Fruit fly (Drosophila melanogaster) whole organism, embryonic: ENCODE data around the gene Patr-1.

Experiments
- Ada2b ChIP-seq: fragments of 200-800 bp; sonication (Bioruptor generic); IDR thresholded peaks from 2 replicates; pipeline ENCODE4 v1.3.6; 2022; ENCODE audit warnings: missing biosample characterization, missing genetic modification characterization
- Antp ChIP-seq: fragments of 200-800 bp; sonication (Bioruptor generic); optimal IDR thresholded peaks from 3 replicates; lab custom pipeline; 2016; ENCODE audit warnings: missing biosample characterization, missing genetic modification characterization
- CG10462 ChIP-seq: fragments of 200-800 bp; sonication (Bioruptor generic); optimal IDR thresholded peaks from 2 replicates; lab custom pipeline; 2016; ENCODE audit warnings: missing biosample characterization, missing genetic modification characterization
- CG11093 ChIP-seq: fragments of 200-800 bp; sonication (Bioruptor generic); IDR thresholded peaks from 3 replicates; pipeline ENCODE4 v1.3.6; 2022; ENCODE audit warnings: missing biosample characterization, missing genetic modification characterization
- CG14710 ChIP-seq: fragments of 200-800 bp; sonication (Bioruptor generic); optimal IDR thresholded peaks from 3 replicates; lab custom pipeline; 2019; ENCODE audit warnings: missing biosample characterization, mild to moderate bottlenecking, missing genetic modification characterization, moderate library complexity
- CG14965 ChIP-seq: fragments of 200-800 bp; sonication (Bioruptor generic); optimal IDR thresholded peaks from 2 replicates; lab custom pipeline; 2016; ENCODE audit warnings: missing biosample characterization, missing genetic modification characterization, borderline replicate concordance
- CG1647 ChIP-seq: fragments of 200-800 bp; sonication (Bioruptor generic); optimal IDR thresholded peaks from 3 replicates; lab custom pipeline; 2016; ENCODE audit warnings: missing biosample characterization, missing genetic modification characterization
- CG16779 ChIP-seq: fragments of 200-800 bp; sonication (Bioruptor generic); IDR thresholded peaks from 2 replicates; pipeline ENCODE4 v1.3.6; 2022; ENCODE audit warnings: missing biosample characterization, missing genetic modification characterization
- CG1792 ChIP-seq: fragments of 200-800 bp; sonication (Bioruptor generic); optimal IDR thresholded peaks from 2 replicates; lab custom pipeline; 2016; ENCODE audit warnings: missing biosample characterization, missing genetic modification characterization
- CG2116 ChIP-seq: fragments of 200-800 bp; sonication (Bioruptor generic); optimal IDR thresholded peaks from 3 replicates; lab custom pipeline; 2018; ENCODE audit warnings: missing biosample characterization, mild to moderate bottlenecking, missing genetic modification characterization
- CG31365 ChIP-seq: fragments of 200-800 bp; sonication (Bioruptor generic); optimal IDR thresholded peaks from 2 replicates; lab custom pipeline; 2018; ENCODE audit warnings: missing biosample characterization, mild to moderate bottlenecking, missing genetic modification characterization
- CG32772 ChIP-seq: fragments of 200-800 bp; sonication (Bioruptor generic); IDR thresholded peaks from 2 replicates; pipeline ENCODE4 v1.3.6; 2022; ENCODE audit warnings: missing biosample characterization, missing genetic modification characterization
- CG4404 ChIP-seq: fragments of 200-800 bp; sonication (Bioruptor generic); IDR thresholded peaks from 2 replicates; pipeline ENCODE4 v1.3.6; 2022; ENCODE audit warnings: missing biosample characterization, missing genetic modification characterization
- CG7987 ChIP-seq: fragments of 200-800 bp; sonication (Bioruptor generic); optimal IDR thresholded peaks from 2 replicates; lab custom pipeline; 2018; ENCODE audit warnings: missing biosample characterization, mild to moderate bottlenecking, missing genetic modification characterization, moderate library complexity
- CG9215 ChIP-seq: fragments of 200-800 bp; sonication (Bioruptor generic); IDR thresholded peaks from 2 replicates; pipeline ENCODE4 v1.3.6; 2022; ENCODE audit warnings: missing biosample characterization, missing genetic modification characterization
- Camta ChIP-seq: fragments of 200-800 bp; sonication (Bioruptor generic); optimal IDR thresholded peaks from 2 replicates; lab custom pipeline; 2016; ENCODE audit warnings: missing biosample characterization, missing genetic modification characterization
- CkIIα-i1 ChIP-seq: fragments of 200-800 bp; sonication (Bioruptor generic); IDR thresholded peaks from 2 replicates; pipeline ENCODE4 v1.3.6; 2022; ENCODE audit warnings: missing biosample characterization, missing genetic modification characterization
- CrebB ChIP-seq: fragments of 200-800 bp; sonication (Bioruptor generic); optimal IDR thresholded peaks from 3 replicates; lab custom pipeline; 2018; ENCODE audit warnings: missing biosample characterization, mild to moderate bottlenecking, missing genetic modification characterization
- GATAe ChIP-seq: fragments of 200-800 bp; sonication (Bioruptor generic); conservative IDR thresholded peaks from 2 replicates; pipeline ENCODE4 v1.3.6; 2022; ENCODE audit warnings: missing biosample characterization, missing genetic modification characterization
- Hr3 ChIP-seq: fragments of 200-800 bp; sonication (Bioruptor generic); optimal IDR thresholded peaks from 3 replicates; lab custom pipeline; 2016; ENCODE audit warnings: missing biosample characterization, missing genetic modification characterization
- MBD-R2 ChIP-seq: fragments of 200-800 bp; sonication (Bioruptor generic); IDR thresholded peaks from 2 replicates; pipeline ENCODE4 v1.3.6; 2022; ENCODE audit warnings: missing biosample characterization, missing genetic modification characterization
- Meics ChIP-seq: fragments of 200-800 bp; sonication (Bioruptor generic); optimal IDR thresholded peaks from 2 replicates; lab custom pipeline; 2017; ENCODE audit warnings: missing biosample characterization, mild to moderate bottlenecking, missing genetic modification characterization
- Myb ChIP-seq: fragments of 200-800 bp; sonication (Bioruptor generic); optimal IDR thresholded peaks from 2 replicates; lab custom pipeline; 2016; ENCODE audit warnings: missing biosample characterization, missing genetic modification characterization
- Nf-YB ChIP-seq: fragments of 200-800 bp; sonication (Bioruptor generic); optimal IDR thresholded peaks from 3 replicates; lab custom pipeline; 2019; ENCODE audit warnings: missing biosample characterization, mild to moderate bottlenecking, missing genetic modification characterization, moderate library complexity
- Rfx ChIP-seq: fragments of 200-800 bp; sonication (Bioruptor generic); IDR thresholded peaks from 2 replicates; pipeline ENCODE4 v1.3.6; 2022; ENCODE audit warnings: missing biosample characterization, missing genetic modification characterization
- Stat92E ChIP-seq, 3 experiments: fragments of >200 bp in 2 of 3; fragments of 200-800 bp in 1 of 3; sonication (Bioruptor generic) in 1 of 3; optimal IDR thresholded peaks; 2 replicates each; lab custom pipeline; 2017 to 2019; ENCODE audit warnings: missing biosample characterization in 3 of 3, missing genetic modification characterization in 3 of 3, mild to moderate bottlenecking in 1 of 3, moderate library complexity in 1 of 3
- Taf1 ChIP-seq: fragments of 200-800 bp; sonication (Bioruptor generic); IDR thresholded peaks from 2 replicates; pipeline ENCODE4 v1.3.6; 2022; ENCODE audit warnings: missing biosample characterization, missing genetic modification characterization
- ato ChIP-seq: fragments of 200-800 bp; sonication (Bioruptor generic); IDR thresholded peaks from 2 replicates; pipeline ENCODE4 v1.3.6; 2022; ENCODE audit warnings: missing biosample characterization, missing genetic modification characterization; ENCODE audit not compliant: partially characterized antibody
- fd64A ChIP-seq: fragments of 200-800 bp; sonication (Bioruptor generic); optimal IDR thresholded peaks from 3 replicates; lab custom pipeline; 2018; ENCODE audit warnings: missing biosample characterization, mild to moderate bottlenecking, missing genetic modification characterization
- gcm ChIP-seq: fragments of 200-800 bp; sonication (Bioruptor generic); optimal IDR thresholded peaks from 2 replicates; lab custom pipeline; 2019; ENCODE audit warnings: missing biosample characterization, mild to moderate bottlenecking, missing genetic modification characterization, moderate library complexity
- her ChIP-seq: fragments of 200-800 bp; sonication (Bioruptor generic); optimal IDR thresholded peaks from 2 replicates; lab custom pipeline; 2016; ENCODE audit warnings: missing biosample characterization, missing genetic modification characterization
- insv ChIP-seq, 2 experiments: fragments of 200-800 bp; sonication (Bioruptor generic); optimal IDR thresholded peaks; 3 replicates each; lab custom pipeline; 2016 to 2018; ENCODE audit warnings: missing biosample characterization in 2 of 2, missing genetic modification characterization in 2 of 2
- knrl ChIP-seq: fragments of 200-800 bp; sonication (Bioruptor generic); IDR thresholded peaks from 3 replicates; pipeline ENCODE4 v1.3.6; 2022; ENCODE audit warnings: missing biosample characterization, missing genetic modification characterization; ENCODE audit not compliant: partially characterized antibody
- luna ChIP-seq: fragments of 200-800 bp; sonication (Bioruptor generic); optimal IDR thresholded peaks from 2 replicates; lab custom pipeline; 2016; ENCODE audit warnings: missing biosample characterization, missing genetic modification characterization
- maf-S ChIP-seq: fragments of 200-800 bp; sonication (Bioruptor generic); optimal IDR thresholded peaks from 2 replicates; lab custom pipeline; 2016; ENCODE audit warnings: missing biosample characterization, missing genetic modification characterization
- mirr ChIP-seq: fragments of 200-800 bp; sonication (Bioruptor generic); optimal IDR thresholded peaks from 3 replicates; lab custom pipeline; 2018; ENCODE audit warnings: missing biosample characterization, mild to moderate bottlenecking, missing genetic modification characterization
- mld ChIP-seq: fragments of 200-800 bp; sonication (Bioruptor generic); IDR thresholded peaks from 3 replicates; pipeline ENCODE4 v1.3.6; 2022; ENCODE audit warnings: missing biosample characterization, missing genetic modification characterization; ENCODE audit not compliant: partially characterized antibody
- onecut ChIP-seq: fragments of 200-800 bp; sonication (Bioruptor generic); IDR thresholded peaks from 2 replicates; pipeline ENCODE4 v1.3.6; 2022; ENCODE audit warnings: missing biosample characterization, missing genetic modification characterization
- pros ChIP-seq: fragments of 200-800 bp; sonication (Bioruptor generic); optimal IDR thresholded peaks from 3 replicates; lab custom pipeline; 2019; ENCODE audit warnings: missing biosample characterization, mild to moderate bottlenecking, missing genetic modification characterization, moderate library complexity
- sd ChIP-seq: fragments of 200-800 bp; sonication (Bioruptor generic); optimal IDR thresholded peaks from 3 replicates; lab custom pipeline; 2018; ENCODE audit warnings: missing biosample characterization, mild to moderate bottlenecking, missing genetic modification characterization, moderate library complexity
- sim ChIP-seq: fragments of 200-800 bp; sonication (Bioruptor generic); IDR thresholded peaks from 2 replicates; pipeline ENCODE4 v1.3.6; 2022; ENCODE audit warnings: missing biosample characterization, missing genetic modification characterization
- sima ChIP-seq: fragments of 200-800 bp; sonication (Bioruptor generic); optimal IDR thresholded peaks from 2 replicates; lab custom pipeline; 2016; ENCODE audit warnings: missing biosample characterization, missing genetic modification characterization
- sug ChIP-seq: fragments of 200-800 bp; optimal IDR thresholded peaks from 2 replicates; lab custom pipeline; 2019; ENCODE audit warnings: missing biosample characterization, mild to moderate bottlenecking, missing genetic modification characterization, moderate library complexity
- tap ChIP-seq: fragments of 200-800 bp; optimal IDR thresholded peaks from 3 replicates; lab custom pipeline; 2019; ENCODE audit warnings: missing biosample characterization, mild to moderate bottlenecking, missing genetic modification characterization, moderate library complexity
- tgo ChIP-seq: fragments of 200-800 bp; sonication (Bioruptor generic); IDR thresholded peaks from 3 replicates; pipeline ENCODE4 v1.3.6; 2022; ENCODE audit warnings: missing biosample characterization, missing genetic modification characterization
- trh ChIP-seq: fragments of 200-800 bp; sonication (Bioruptor generic); optimal IDR thresholded peaks from 2 replicates; lab custom pipeline; 2016; ENCODE audit warnings: missing biosample characterization, missing genetic modification characterization
- vfl ChIP-seq: fragments of 200-800 bp; sonication (Bioruptor generic); optimal IDR thresholded peaks from 2 replicates; lab custom pipeline; 2016; ENCODE audit warnings: missing biosample characterization, missing genetic modification characterization
- vvl ChIP-seq: fragments of 200-800 bp; sonication (Bioruptor generic); IDR thresholded peaks from 2 replicates; pipeline ENCODE4 v1.3.6; 2022; ENCODE audit warnings: missing biosample characterization, missing genetic modification characterization
- yki ChIP-seq: fragments of >200 bp; optimal IDR thresholded peaks from 3 replicates; lab custom pipeline; 2018
- zfh1 ChIP-seq: fragments of 200-800 bp; sonication (Bioruptor generic); IDR thresholded peaks from 3 replicates; pipeline ENCODE4 v1.3.6; 2022; ENCODE audit warnings: missing biosample characterization, missing genetic modification characterization

Patr-1 gene

DNA sequence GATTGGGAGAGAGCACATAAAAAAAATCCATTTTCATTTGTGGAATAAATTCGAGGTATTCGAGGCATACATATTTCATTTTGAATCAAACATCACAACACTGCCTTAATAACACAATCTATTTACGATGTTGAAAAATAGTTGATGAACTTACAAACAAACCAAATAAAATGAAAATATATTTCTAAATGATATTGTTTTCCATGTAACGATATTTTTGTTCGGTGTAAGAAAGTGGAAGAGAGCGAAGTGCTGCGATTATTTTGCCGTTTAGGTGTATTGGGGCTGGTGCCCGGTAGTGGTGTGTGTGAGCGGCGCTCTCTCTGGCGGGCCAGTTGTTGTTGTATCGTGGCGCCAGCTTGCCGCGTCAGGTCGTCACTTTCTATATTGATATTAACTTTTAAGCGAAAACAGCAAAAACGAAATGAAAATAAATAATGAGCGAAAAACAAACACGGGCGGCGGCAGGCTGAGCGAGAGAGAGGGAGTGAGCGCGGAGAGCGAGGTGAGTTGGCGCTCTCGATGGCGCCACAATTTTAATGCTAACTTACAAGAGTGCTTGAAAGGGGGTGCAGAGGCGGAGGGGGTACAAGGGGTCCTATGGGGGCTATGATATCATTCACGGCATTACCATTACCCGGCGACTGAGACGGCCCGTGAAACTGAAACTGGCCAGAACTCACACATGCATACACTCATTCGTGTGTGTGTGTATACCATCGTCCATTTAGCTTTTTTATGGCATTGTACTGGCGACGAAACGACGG is 21.8 kb downstream of the Patr-1 start (continued):
- TF ChIP-seq CG9215 (GFP tag; lab: Robert Waterston, UW) (peak; percentile 81), Meics (GFP tag; lab: Kevin White, UChicago) (peak; percentile 94), pros (GFP tag; lab: Kevin White, UChicago) (peak; percentile 28), sima (GFP tag; lab: Kevin White, UChicago) (peak; percentile 76), sug (tag; lab: Kevin White, UChicago) (peak; percentile 78), Rfx (GFP tag; lab: Robert Waterston, UW) (peak; percentile 91), onecut (GFP tag; lab: Robert Waterston, UW) (peak; percentile 77), Stat92E (GFP tag; optimal IDR thresholded peaks at IDR 0.05; lab: Kevin White, UChicago) (peak in 1 of 3 experiments; percentile 78), fd64A (peak; percentile 85), her (GFP tag; lab: Kevin White, UChicago) (peak; percentile 74), CG10462 (GFP tag; lab: Kevin White, UChicago) (peak; percentile 86), Nf-YB (GFP tag; lab: Kevin White, UChicago) (peak; percentile 83), CG32772 (GFP tag; lab: Robert Waterston, UW) (peak; percentile 84), vfl (GFP tag; lab: Kevin White, UChicago) (peak; percentile 87), knrl (GFP tag; lab: Robert Waterston, UW) (no peak), Antp (GFP tag; lab: Kevin White, UChicago) (peak; percentile 87), MBD-R2 (GFP tag; lab: Robert Waterston, UW) (peak; percentile 50; the same call in 1 of the 2 replicates), Myb (GFP tag; lab: Kevin White, UChicago) (peak; percentile 76), CG1792 (peak; percentile 84), vvl (peak; percentile 95), trh (GFP tag; lab: Kevin White, UChicago) (peak; percentile 58), CG7987 (GFP tag; lab: Kevin White, UChicago) (peak; percentile 82), GATAe (peak; percentile 71), zfh1 (GFP tag; lab: Robert Waterston, UW) (peak; percentile 84), insv (GFP tag; optimal IDR thresholded peaks at IDR 0.05; lab: Kevin White, UChicago) (peak; percentile 40 to 58), Camta (GFP tag; lab: Kevin White, UChicago) (peak; percentile 89), CG4404 (GFP tag; lab: Robert Waterston, UW) (peak; percentile 66), luna (peak; percentile 83), sim (GFP tag; lab: Robert Waterston, UW) (peak; percentile 15; the same call in 1 of the 2 replicates), mld (GFP tag; lab: Robert Waterston, UW) (no peak), Hr3 (GFP tag; lab: Kevin White, UChicago) (peak; percentile 95), CG14710 (tag; lab: Kevin White, UChicago) (peak; percentile 91), CG1647 (peak; percentile 90), maf-S (GFP tag; lab: Kevin White, UChicago) (peak; percentile 89), CG14965 (GFP tag; lab: Kevin White, UChicago) (peak; percentile 19), CkIIα-i1 (GFP tag; lab: Robert Waterston, UW) (peak; percentile 61; the same call in 1 of the 2 replicates), mirr (peak; percentile 54), Ada2b (GFP tag; lab: Robert Waterston, UW) (peak; percentile 89), tgo (GFP tag; lab: Robert Waterston, UW) (peak; percentile 91), CG2116 (peak; percentile 66), yki (no peak), CG31365 (peak; percentile 75), sd (peak; percentile 73), CG16779 (GFP tag; lab: Robert Waterston, UW) (peak; percentile 30; the same call in 1 of the 2 replicates), CG11093 (peak; percentile 80), ato (GFP tag; lab: Robert Waterston, UW) (no peak), tap (tag; lab: Kevin White, UChicago) (peak; percentile 94), Taf1 (GFP tag; lab: Robert Waterston, UW) (peak; percentile 65; the same call in 1 of the 2 replicates), CrebB (tag; lab: Kevin White, UChicago) (peak; percentile 81), gcm (GFP tag; lab: Kevin White, UChicago) (peak; percentile 95)
